Fruit fly (Drosophila melanogaster) Kc167 (cell line): ENCODE results near the gene CG11151.

ENCODE experiments used
- Myc ChIP-seq: fragments of >200 bp; optimal IDR thresholded peaks from 2 replicates; lab custom pipeline; 2017; ENCODE audit warnings: missing external identifiers
- Sin3A ChIP-seq: fragments of >200 bp; optimal IDR thresholded peaks from 2 replicates; lab custom pipeline; 2018; ENCODE audit warnings: missing external identifiers
- h ChIP-seq: fragments of >200 bp; optimal IDR thresholded peaks from 3 replicates; lab custom pipeline; 2018; ENCODE audit warnings: missing external identifiers
- psq ChIP-seq: fragments of >200 bp; optimal IDR thresholded peaks from 2 replicates; lab custom pipeline; 2017; ENCODE audit warnings: missing external identifiers
- ttk ChIP-seq: sonication (Bioruptor generic); optimal IDR thresholded peaks from 2 replicates; lab custom pipeline; 2017; ENCODE audit warnings: missing external identifiers

DNA sequence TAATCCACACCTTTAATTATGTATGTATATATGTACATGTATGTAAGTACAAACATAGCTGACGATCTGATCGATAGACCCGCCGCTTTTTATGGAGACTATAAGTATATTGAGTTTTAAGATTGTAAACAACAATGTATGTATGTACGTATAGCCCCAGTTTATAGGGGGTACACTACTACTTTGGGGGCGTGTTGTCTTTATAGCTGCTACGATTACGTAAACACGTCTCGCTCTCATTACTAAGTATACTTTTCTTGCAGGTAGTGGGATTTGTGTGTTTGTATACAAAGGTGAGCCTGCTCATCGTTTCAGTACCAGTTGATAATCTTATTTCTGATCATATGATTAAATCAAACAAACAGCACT lies 10.3 kb downstream of the CG11151 start:
- no peak for TF ChIP-seq Sin3A (lab: Kevin White, UChicago)
- TF ChIP-seq Myc (lab: Kevin White, UChicago) = no peak
- TF ChIP-seq ttk (lab: Kevin White, UChicago) = no peak
- no peak for TF ChIP-seq h (lab: Kevin White, UChicago)
- no peak for TF ChIP-seq psq (lab: Kevin White, UChicago)
